Fruit fly (Drosophila melanogaster) whole organism, adult: ENCODE measurements around the gene mRpL21.

Source experiments
- CG11617 ChIP-seq: fragments of 200-800 bp; sonication (Bioruptor generic); optimal IDR thresholded peaks from 2 replicates; lab custom pipeline; 2017; ENCODE audit warnings: mild to moderate bottlenecking, missing biosample characterization, missing genetic modification reagents, missing genetic modification characterization
- CG12768 ChIP-seq: fragments of 200-800 bp; sonication (Bioruptor generic); optimal IDR thresholded peaks from 2 replicates; lab custom pipeline; 2017; ENCODE audit warnings: missing biosample characterization, missing genetic modification characterization, mild to moderate bottlenecking, moderate library complexity, missing genetic modification reagents
- CG14711 ChIP-seq: fragments of 200-800 bp; sonication (Bioruptor generic); optimal IDR thresholded peaks from 2 replicates; lab custom pipeline; 2018; ENCODE audit warnings: missing biosample characterization, mild to moderate bottlenecking, missing genetic modification characterization, moderate library complexity
- CG1620 ChIP-seq: fragments of 200-800 bp; sonication (Bioruptor generic); optimal IDR thresholded peaks from 2 replicates; lab custom pipeline; 2016; ENCODE audit warnings: missing biosample characterization, missing genetic modification characterization
- CG33017 ChIP-seq: fragments of 200-800 bp; sonication (Bioruptor generic); optimal IDR thresholded peaks from 2 replicates; lab custom pipeline; 2018; ENCODE audit warnings: missing biosample characterization, mild to moderate bottlenecking, missing genetic modification characterization, moderate library complexity
- CG5204 ChIP-seq: fragments of 200-800 bp; sonication (Bioruptor generic); optimal IDR thresholded peaks from 2 replicates; lab custom pipeline; 2016; ENCODE audit warnings: missing biosample characterization, missing genetic modification characterization
- CG7045 ChIP-seq: fragments of 200-800 bp; sonication (Bioruptor generic); optimal IDR thresholded peaks from 2 replicates; lab custom pipeline; 2017; ENCODE audit warnings: missing biosample characterization, mild to moderate bottlenecking, missing genetic modification characterization
- CG7101 ChIP-seq: fragments of 200-800 bp; sonication (Bioruptor generic); optimal IDR thresholded peaks from 2 replicates; lab custom pipeline; 2018; ENCODE audit warnings: missing biosample characterization, mild to moderate bottlenecking, missing genetic modification characterization, moderate library complexity
- Clk ChIP-seq: fragments of 200-800 bp; sonication (Bioruptor generic); optimal IDR thresholded peaks from 2 replicates; lab custom pipeline; 2017; ENCODE audit warnings: missing biosample characterization, missing genetic modification characterization
- Crg-1 ChIP-seq: fragments of 200-800 bp; sonication (Bioruptor generic); optimal IDR thresholded peaks from 2 replicates; lab custom pipeline; 2016; ENCODE audit warnings: missing biosample characterization, missing genetic modification characterization
- Hr96 ChIP-seq: fragments of 200-800 bp; sonication (Bioruptor generic); optimal IDR thresholded peaks from 2 replicates; lab custom pipeline; 2016; ENCODE audit warnings: missing biosample characterization, missing genetic modification characterization
- Mnt ChIP-seq: fragments of 200-800 bp; sonication (Bioruptor generic); optimal IDR thresholded peaks from 2 replicates; lab custom pipeline; 2016; ENCODE audit warnings: missing biosample characterization, mild to moderate bottlenecking, missing genetic modification characterization
- bab1 ChIP-seq: fragments of 200-800 bp; sonication (Bioruptor generic); optimal IDR thresholded peaks from 3 replicates; lab custom pipeline; 2019; ENCODE audit warnings: missing biosample characterization, mild to moderate bottlenecking, missing genetic modification characterization, moderate library complexity
- cic ChIP-seq: fragments of 200-800 bp; sonication (Bioruptor generic); optimal IDR thresholded peaks from 2 replicates; lab custom pipeline; 2017; ENCODE audit warnings: missing biosample characterization, mild to moderate bottlenecking, missing genetic modification characterization, moderate library complexity
- cnc ChIP-seq, 2 experiments: fragments of >200 bp; optimal IDR thresholded peaks; 2 replicates each; lab custom pipeline; 2017
- kay ChIP-seq: fragments of 200-800 bp; sonication (Bioruptor generic); peaks from one replicate; lab custom pipeline; 2016; ENCODE audit warnings: missing biosample characterization, missing genetic modification characterization, borderline replicate concordance
- ovo ChIP-seq: fragments of 200-800 bp; sonication (Bioruptor generic); optimal IDR thresholded peaks from 2 replicates; lab custom pipeline; 2016; ENCODE audit warnings: missing biosample characterization, missing genetic modification characterization
- pad ChIP-seq: fragments of 200-800 bp; sonication (Bioruptor generic); optimal IDR thresholded peaks from 3 replicates; lab custom pipeline; 2017; ENCODE audit warnings: missing biosample characterization, missing genetic modification characterization, mild to moderate bottlenecking, moderate library complexity, missing genetic modification reagents
- tj ChIP-seq: fragments of 200-800 bp; sonication (Bioruptor generic); optimal IDR thresholded peaks from 3 replicates; lab custom pipeline; 2017; ENCODE audit warnings: missing biosample characterization, mild to moderate bottlenecking, missing genetic modification characterization, moderate library complexity
- toe ChIP-seq: fragments of 200-800 bp; sonication (Bioruptor generic); optimal IDR thresholded peaks from 2 replicates; lab custom pipeline; 2016; ENCODE audit warnings: missing biosample characterization, missing genetic modification characterization

mRpL21 gene

DNA sequence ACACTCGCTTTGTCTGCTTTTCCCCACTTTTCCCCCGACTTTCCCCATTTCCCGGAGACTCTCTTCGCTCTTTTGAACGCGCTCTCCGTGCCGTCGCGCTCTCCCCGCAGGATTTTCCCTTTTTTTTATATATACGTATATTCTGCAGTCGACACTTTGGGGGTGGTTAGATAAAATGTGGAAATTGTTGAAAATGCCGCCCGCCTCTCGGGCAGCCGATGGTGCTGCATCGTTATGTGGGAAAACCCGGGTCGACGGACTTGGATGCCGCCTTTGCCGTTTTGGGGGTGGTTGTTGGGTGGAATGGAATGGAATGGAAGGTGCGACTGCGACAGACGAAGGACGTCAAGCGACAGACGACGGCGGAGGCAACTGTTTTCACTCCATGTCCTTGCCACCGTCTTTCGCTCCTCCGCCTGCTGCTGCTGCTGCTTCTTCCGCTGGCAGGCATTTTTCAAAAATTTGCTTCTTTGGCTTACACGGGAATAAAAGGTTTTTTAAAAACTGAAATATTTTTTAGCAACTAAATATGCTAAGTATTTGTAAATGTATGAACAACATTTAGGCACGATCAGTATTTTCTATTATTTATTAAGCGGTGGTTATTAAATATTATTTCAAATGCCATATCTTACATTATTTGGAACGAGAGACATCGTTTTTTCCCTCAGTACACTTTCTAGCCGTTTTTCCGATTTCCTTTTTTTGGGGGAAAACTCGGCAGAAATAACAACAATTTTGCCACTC, 23.9 kb downstream of the mRpL21 start:
- TF ChIP-seq CG14711 (no peak), cnc (optimal IDR thresholded peaks at IDR 0.05; lab: Kevin White, UChicago) (no peak), CG5204 (GFP tag; lab: Kevin White, UChicago) (no peak), Mnt (no peak), pad (peak; percentile 21), ovo (no peak), Hr96 (GFP tag; lab: Kevin White, UChicago) (no peak), CG7101 (tag; lab: Kevin White, UChicago) (no peak)

DNA sequence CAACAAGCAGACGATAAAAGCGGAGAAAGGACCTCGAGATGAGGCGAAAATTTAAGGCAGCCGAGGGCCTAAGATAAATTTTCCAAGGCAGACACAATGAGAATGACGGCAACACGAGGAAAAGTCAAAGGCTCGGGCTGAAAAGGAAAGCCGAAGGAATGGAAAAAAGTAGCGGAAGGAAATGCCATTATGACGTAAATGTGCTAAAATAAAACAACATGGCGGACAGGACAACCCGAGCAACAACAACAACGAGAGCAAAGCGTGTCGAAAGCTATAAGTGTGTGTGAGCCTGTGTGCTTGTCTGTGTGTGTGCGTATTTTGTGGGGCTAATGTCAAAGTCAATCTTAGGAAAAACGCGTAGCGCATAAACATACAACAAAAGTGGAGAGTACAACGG, 25.4 kb downstream of the mRpL21 start:
- TF ChIP-seq Mnt (no peak), CG5204 (GFP tag; lab: Kevin White, UChicago) (no peak), CG11617 (GFP tag; lab: Kevin White, UChicago) (no peak), CG12768 (GFP tag; lab: Kevin White, UChicago) (no peak), tj (GFP tag; lab: Kevin White, UChicago) (no peak), CG7045 (no peak), CG7101 (tag; lab: Kevin White, UChicago) (no peak), cic (GFP tag; lab: Kevin White, UChicago) (no peak), CG14711 (no peak), CG33017 (no peak), Crg-1 (GFP tag; lab: Kevin White, UChicago) (no peak), Clk (GFP tag; lab: Kevin White, UChicago) (no peak), Hr96 (GFP tag; lab: Kevin White, UChicago) (no peak), bab1 (GFP tag; lab: Kevin White, UChicago) (no peak), CG1620 (GFP tag; lab: Kevin White, UChicago) (no peak), ovo (no peak), toe (GFP tag; lab: Kevin White, UChicago) (no peak), pad (no peak), kay (no peak)

DNA sequence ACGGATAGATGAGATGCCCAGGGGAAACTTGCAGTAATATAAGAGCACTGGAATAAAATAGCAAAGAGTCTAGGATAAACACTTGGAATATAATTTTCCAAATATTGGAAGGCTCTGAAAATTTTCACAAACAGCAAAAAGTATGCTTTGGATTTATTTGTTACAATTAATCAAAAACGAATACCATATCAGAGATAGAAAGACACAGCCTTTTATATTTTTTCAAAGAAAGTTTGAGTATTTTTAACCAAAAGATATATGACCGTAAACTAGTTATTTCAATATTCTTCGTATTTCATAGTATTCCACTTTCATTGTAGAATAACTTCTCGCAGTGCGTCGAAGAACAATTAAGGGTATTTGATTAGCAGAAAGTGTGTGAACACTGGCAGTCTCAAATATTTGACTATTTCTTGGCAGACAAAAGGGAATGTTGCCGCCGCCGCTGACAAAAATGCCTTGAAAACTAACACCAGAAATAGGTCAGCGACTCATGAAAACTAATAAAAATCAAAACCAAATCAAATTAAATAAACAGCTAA, 25.9 kb downstream of the mRpL21 start:
- TF ChIP-seq Crg-1 (GFP tag; lab: Kevin White, UChicago), result no peak
- TF ChIP-seq kay, result peak; percentile 12

DNA sequence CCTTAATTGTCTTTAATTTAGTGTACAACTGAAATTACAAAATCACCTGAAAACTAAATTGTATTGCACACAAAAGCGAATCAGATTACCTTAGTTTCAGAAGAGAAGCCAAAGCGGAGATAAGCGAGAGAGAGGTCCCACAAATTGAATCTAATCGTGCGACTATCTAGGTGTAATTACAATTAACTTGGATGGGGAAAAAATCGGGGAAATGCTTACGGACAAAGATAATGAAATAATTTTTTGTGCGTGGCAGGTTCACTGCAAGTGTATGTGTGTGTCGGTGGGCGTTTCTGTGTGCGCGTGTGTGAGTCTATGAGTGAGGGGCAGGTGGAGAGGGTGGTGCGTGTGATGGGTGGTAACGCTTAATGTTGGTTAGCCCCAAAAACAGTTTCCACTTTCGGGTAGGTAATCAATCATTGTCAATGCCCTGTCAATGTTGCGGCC, 26.5 kb downstream of the mRpL21 start:
- TF ChIP-seq Clk (GFP tag; lab: Kevin White, UChicago), result no peak
- no peak for TF ChIP-seq CG11617 (GFP tag; lab: Kevin White, UChicago)
- TF ChIP-seq pad, result no peak
- no peak for TF ChIP-seq CG1620 (GFP tag; lab: Kevin White, UChicago)
- no peak for TF ChIP-seq bab1 (GFP tag; lab: Kevin White, UChicago)
- TF ChIP-seq CG33017, result no peak
- no peak for TF ChIP-seq CG7045
- TF ChIP-seq cnc (optimal IDR thresholded peaks at IDR 0.05; lab: Kevin White, UChicago), result no peak
- TF ChIP-seq kay, result no peak
- TF ChIP-seq cic (GFP tag; lab: Kevin White, UChicago), result no peak
- no peak for TF ChIP-seq CG5204 (GFP tag; lab: Kevin White, UChicago)
- TF ChIP-seq tj (GFP tag; lab: Kevin White, UChicago), result no peak
- no peak for TF ChIP-seq Crg-1 (GFP tag; lab: Kevin White, UChicago)
- no peak for TF ChIP-seq CG14711
- no peak for TF ChIP-seq Mnt

DNA sequence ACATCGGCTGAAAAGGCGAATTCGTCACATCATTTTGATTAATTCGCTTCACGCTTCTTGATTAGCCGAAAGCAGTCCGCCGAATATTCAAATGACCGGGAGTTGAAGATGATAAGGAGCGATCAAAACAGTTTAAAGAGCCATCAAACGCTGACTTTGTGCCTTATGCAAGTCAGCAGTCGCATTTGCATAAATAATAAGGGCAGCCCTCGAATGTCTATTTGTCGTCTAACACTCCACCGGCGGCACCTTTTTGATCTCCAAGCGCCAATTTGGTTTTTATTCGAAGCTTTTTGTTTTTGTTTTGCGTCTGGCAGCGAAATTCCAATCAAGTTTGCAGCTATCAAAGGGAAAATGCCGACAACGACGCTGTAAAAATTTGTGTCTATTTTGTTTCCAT, 29.2 kb downstream of the mRpL21 start:
- TF ChIP-seq CG1620 (GFP tag; lab: Kevin White, UChicago), result no peak

DNA sequence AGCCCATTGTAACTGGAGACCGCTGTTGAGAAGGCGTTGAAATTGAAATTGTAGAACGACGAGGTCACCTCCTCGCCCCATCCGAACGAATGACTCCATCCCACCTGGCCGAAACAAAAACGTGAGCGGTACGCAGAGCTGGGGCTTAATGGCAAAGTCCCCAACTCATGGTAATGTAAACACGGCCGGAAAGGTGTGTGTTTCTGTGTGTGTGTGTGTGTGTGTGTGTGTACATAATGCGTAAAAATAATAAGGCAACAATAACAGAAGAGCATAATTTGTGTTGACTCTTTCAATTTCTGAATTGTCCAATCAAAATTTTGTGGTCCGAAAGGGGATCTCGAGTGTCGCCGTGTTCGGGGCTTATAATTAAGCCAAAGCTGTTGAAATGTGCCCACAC, 33.4 kb downstream of the mRpL21 start:
- TF ChIP-seq tj (GFP tag; lab: Kevin White, UChicago), result peak; percentile 24
- no peak for TF ChIP-seq CG1620 (GFP tag; lab: Kevin White, UChicago)

DNA sequence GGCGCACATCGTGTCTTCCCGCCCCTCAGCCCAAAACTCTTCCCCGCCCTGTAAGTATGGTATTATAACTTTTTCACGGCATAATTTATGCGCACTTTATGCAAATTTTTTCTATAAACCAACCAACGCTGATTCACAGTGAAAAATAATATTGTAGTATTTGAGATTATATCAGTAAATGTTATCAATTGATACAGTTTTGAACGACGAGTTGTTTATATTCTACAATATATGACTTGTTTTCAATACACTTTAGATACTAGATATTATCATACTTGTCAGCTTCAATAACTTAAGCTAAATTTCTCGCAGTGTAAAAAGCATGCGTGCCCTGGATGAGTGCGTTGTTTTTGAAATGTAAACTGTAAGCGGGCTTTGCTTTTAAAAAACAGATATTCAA, 38.5 kb downstream of the mRpL21 start:
- no peak for TF ChIP-seq ovo
- no peak for TF ChIP-seq CG1620 (GFP tag; lab: Kevin White, UChicago)

DNA sequence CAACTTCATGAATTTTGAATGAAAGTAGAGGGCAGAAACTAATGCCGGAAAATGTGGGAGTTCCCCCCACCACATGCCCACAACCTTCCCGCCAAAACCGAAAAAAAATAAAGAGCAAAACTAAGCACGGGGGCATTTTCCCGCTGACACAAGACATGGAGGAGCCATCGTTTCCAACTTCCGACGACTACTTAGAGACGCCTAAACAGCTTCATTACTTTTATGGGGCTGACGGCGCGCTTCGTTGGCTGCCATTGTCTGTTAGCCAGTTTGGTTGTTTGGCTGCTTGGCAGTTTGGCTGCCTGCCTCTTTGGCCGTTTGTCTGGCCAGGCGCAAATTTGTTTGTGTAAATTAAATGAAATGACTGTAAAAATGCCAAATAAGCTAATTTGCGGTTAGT, 40.6 kb downstream of the mRpL21 start:
- TF ChIP-seq CG1620 (GFP tag; lab: Kevin White, UChicago) (no peak), ovo (no peak), CG7101 (tag; lab: Kevin White, UChicago) (no peak), Mnt (no peak), CG11617 (GFP tag; lab: Kevin White, UChicago) (no peak), CG7045 (no peak), cic (GFP tag; lab: Kevin White, UChicago) (no peak), kay (no peak), CG12768 (GFP tag; lab: Kevin White, UChicago) (no peak), Clk (GFP tag; lab: Kevin White, UChicago) (no peak), pad (no peak), cnc (optimal IDR thresholded peaks at IDR 0.05; lab: Kevin White, UChicago) (no peak), Hr96 (GFP tag; lab: Kevin White, UChicago) (no peak), tj (GFP tag; lab: Kevin White, UChicago) (no peak), toe (GFP tag; lab: Kevin White, UChicago) (no peak), CG5204 (GFP tag; lab: Kevin White, UChicago) (no peak), CG33017 (no peak), CG14711 (no peak), Crg-1 (GFP tag; lab: Kevin White, UChicago) (no peak)
